Fruit fly (Drosophila melanogaster) Kc167 (cell line): ENCODE results near the gene CG1137.

ENCODE experiments used
- psq ChIP-seq: fragments of >200 bp; optimal IDR thresholded peaks from 2 replicates; lab custom pipeline; 2017; ENCODE audit warnings: missing external identifiers
- ttk ChIP-seq: sonication (Bioruptor generic); optimal IDR thresholded peaks from 2 replicates; lab custom pipeline; 2017; ENCODE audit warnings: missing external identifiers

DNA sequence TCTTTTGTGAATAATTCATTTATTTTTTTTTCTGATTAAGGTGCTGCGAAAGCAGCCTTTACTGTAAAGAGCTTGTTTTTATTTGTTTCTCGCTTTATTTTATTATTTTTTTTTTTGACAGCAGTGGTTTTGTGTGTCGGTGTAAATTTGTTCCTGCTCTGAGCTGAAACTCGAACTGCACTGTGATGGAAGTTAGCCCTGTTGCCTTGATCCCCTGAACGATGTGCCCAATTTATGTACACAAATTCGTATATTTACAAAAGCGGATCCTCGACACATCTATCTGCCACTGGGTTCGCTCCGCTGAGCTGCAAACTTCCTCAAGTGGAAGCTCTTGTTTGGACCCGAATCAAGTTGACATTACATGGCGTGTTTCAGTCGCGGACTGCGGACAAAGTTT lies at the start of gene CG1137:
- no peak for TF ChIP-seq psq (lab: Kevin White, UChicago)
- TF ChIP-seq ttk, result no peak
